Fruit fly (Drosophila melanogaster) whole organism, embryonic: ENCODE results near the gene timeout.

ENCODE experiments used
- CG10267 ChIP-seq: fragments of 200-800 bp; sonication (Bioruptor generic); optimal IDR thresholded peaks from 2 replicates; lab custom pipeline; 2018; ENCODE audit warnings: missing biosample characterization, mild to moderate bottlenecking, missing genetic modification characterization, moderate library complexity
- CG16863 ChIP-seq: fragments of 200-800 bp; sonication (Bioruptor generic); optimal IDR thresholded peaks from 3 replicates; lab custom pipeline; 2016; ENCODE audit warnings: missing biosample characterization, missing genetic modification characterization
- CG6254 ChIP-seq: fragments of 200-800 bp; sonication (Bioruptor generic); optimal IDR thresholded peaks from 3 replicates; lab custom pipeline; 2017; ENCODE audit warnings: mild to moderate bottlenecking, missing biosample characterization, missing genetic modification reagents, missing genetic modification characterization
- CG6765 ChIP-seq: fragments of 200-800 bp; sonication (Bioruptor generic); optimal IDR thresholded peaks from 3 replicates; lab custom pipeline; 2017; ENCODE audit warnings: missing biosample characterization, mild to moderate bottlenecking, missing genetic modification characterization
- CG6813 ChIP-seq: fragments of 200-800 bp; sonication (Bioruptor generic); optimal IDR thresholded peaks from 2 replicates; lab custom pipeline; 2017; ENCODE audit warnings: missing biosample characterization, missing genetic modification characterization, mild to moderate bottlenecking, moderate library complexity, missing genetic modification reagents
- CG9215 ChIP-seq: fragments of 200-800 bp; sonication (Bioruptor generic); IDR thresholded peaks from 2 replicates; pipeline ENCODE4 v1.3.6; 2022; ENCODE audit warnings: missing biosample characterization, missing genetic modification characterization
- HmgD ChIP-seq: fragments of 200-800 bp; sonication (Bioruptor generic); optimal IDR thresholded peaks from 3 replicates; lab custom pipeline; 2016; ENCODE audit warnings: missing biosample characterization, missing genetic modification characterization
- Hr3 ChIP-seq: fragments of 200-800 bp; sonication (Bioruptor generic); optimal IDR thresholded peaks from 3 replicates; lab custom pipeline; 2016; ENCODE audit warnings: missing biosample characterization, missing genetic modification characterization
- Ravus ChIP-seq: fragments of 200-800 bp; sonication (Bioruptor generic); IDR thresholded peaks from 2 replicates; pipeline ENCODE4 v1.3.6; 2022; ENCODE audit warnings: missing biosample characterization, missing genetic modification characterization
- Trl ChIP-seq, 3 experiments: fragments of >200 bp in 2 of 3; fragments of 200-800 bp in 1 of 3; sonication (Bioruptor generic) in 1 of 3; optimal IDR thresholded peaks; 2 replicates in 1 of 3; 3 replicates in 2 of 3; lab custom pipeline; 2016 to 2017; ENCODE audit warnings: missing biosample characterization in 1 of 3, missing genetic modification characterization in 1 of 3
- chn ChIP-seq: fragments of 200-800 bp; sonication (Bioruptor generic); optimal IDR thresholded peaks from 2 replicates; lab custom pipeline; 2016; ENCODE audit warnings: missing biosample characterization, missing genetic modification characterization
- jumu ChIP-seq: fragments of 200-800 bp; sonication (Bioruptor generic); optimal IDR thresholded peaks from 3 replicates; lab custom pipeline; 2016; ENCODE audit warnings: missing biosample characterization, missing genetic modification characterization
- phol ChIP-seq: fragments of 200-800 bp; sonication (Bioruptor generic); optimal IDR thresholded peaks from 3 replicates; lab custom pipeline; 2018; ENCODE audit warnings: missing biosample characterization, mild to moderate bottlenecking, missing genetic modification characterization, moderate library complexity
- prd ChIP-seq, 3 experiments: fragments of >200 bp in 2 of 3; fragments of 200-800 bp in 1 of 3; sonication (Bioruptor generic) in 1 of 3; optimal IDR thresholded peaks in 2 of 3; IDR thresholded peaks in 1 of 3; 2 replicates in 2 of 3; 3 replicates in 1 of 3; pipeline versions ENCODE4 v1.3.6 to Lab custom; 2017 to 2022; ENCODE audit warnings: missing biosample characterization in 1 of 3, missing genetic modification characterization in 1 of 3
- pros ChIP-seq: fragments of 200-800 bp; sonication (Bioruptor generic); optimal IDR thresholded peaks from 3 replicates; lab custom pipeline; 2019; ENCODE audit warnings: missing biosample characterization, mild to moderate bottlenecking, missing genetic modification characterization, moderate library complexity
- wor ChIP-seq: fragments of 200-800 bp; sonication (Bioruptor generic); IDR thresholded peaks from 2 replicates; pipeline ENCODE4 v1.3.6; 2022; ENCODE audit warnings: missing biosample characterization, missing genetic modification characterization

timeout gene

DNA sequence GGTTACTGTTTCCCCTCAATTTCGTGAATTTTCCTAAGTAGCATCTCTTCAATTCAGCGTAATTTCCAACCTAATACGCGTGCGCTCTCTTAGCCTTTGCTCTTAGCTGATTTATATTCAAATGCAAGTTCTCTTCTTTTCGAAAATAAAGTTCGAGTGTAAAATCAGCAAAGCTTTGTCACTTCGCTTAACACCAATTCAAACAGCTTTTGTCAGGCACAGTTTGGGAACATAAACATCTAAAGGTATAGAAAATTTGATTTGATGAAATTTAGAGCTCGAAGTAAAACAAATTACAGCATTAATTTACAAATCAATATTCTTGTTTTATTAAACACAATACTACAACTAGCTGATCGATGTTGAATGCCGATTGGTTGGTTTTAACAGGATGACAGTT lies 120.0 kb downstream of the timeout start (continued):
- no peak for TF ChIP-seq HmgD (GFP tag; lab: Kevin White, UChicago)
- no peak for TF ChIP-seq chn
- no peak for TF ChIP-seq CG10267
- no peak for TF ChIP-seq CG6254 (GFP tag; lab: Kevin White, UChicago)
- TF ChIP-seq phol: no peak
- no peak for TF ChIP-seq Ravus (GFP tag; lab: Robert Waterston, UW)
- TF ChIP-seq CG6813 (GFP tag; lab: Kevin White, UChicago): no peak
- no peak for TF ChIP-seq CG16863 (GFP tag; lab: Kevin White, UChicago)
- TF ChIP-seq wor: no peak
- no peak for TF ChIP-seq prd (optimal IDR thresholded peaks at IDR 0.05; lab: Kevin White, UChicago)
- no peak for TF ChIP-seq prd (GFP tag; IDR thresholded peaks at IDR 0.05; lab: Robert Waterston, UW)
- TF ChIP-seq CG9215 (GFP tag; lab: Robert Waterston, UW): no peak
- no peak for TF ChIP-seq Hr3 (GFP tag; lab: Kevin White, UChicago)
- no peak for TF ChIP-seq CG6765 (GFP tag; lab: Kevin White, UChicago)
- TF ChIP-seq Trl (optimal IDR thresholded peaks at IDR 0.05; lab: Kevin White, UChicago): peak; percentile 37 to 72
- no peak for TF ChIP-seq Trl (GFP tag; optimal IDR thresholded peaks at IDR 0.05; lab: Kevin White, UChicago)
- TF ChIP-seq jumu (GFP tag; lab: Kevin White, UChicago): no peak
- TF ChIP-seq pros (GFP tag; lab: Kevin White, UChicago): no peak
